Fruit fly (Drosophila melanogaster): ENCODE measurements around the gene Ance.

Gene Ance

dm6 chr2L:13881939-13882338, 23.5 kb upstream of the Ance start (continued):
- TF ChIP-seq sna (GFP tag; IDR thresholded peaks at IDR 0.05; ENCODE audit: partially characterized antibody) (no peak), Xrp1 (GFP tag; IDR thresholded peaks at IDR 0.05) (no peak), tll (GFP tag; optimal IDR thresholded peaks at IDR 0.05) (no peak), CG33213 (GFP tag; optimal IDR thresholded peaks at IDR 0.05) (no peak), CG8359 (GFP tag; optimal IDR thresholded peaks at IDR 0.05; ENCODE audit: borderline replicate concordance) (no peak), CG12391 (tag; optimal IDR thresholded peaks at IDR 0.05) (no peak), bigmax (GFP tag; optimal IDR thresholded peaks at IDR 0.05) (no peak), sim (GFP tag; IDR thresholded peaks at IDR 0.05) (no peak), ham (GFP tag; IDR thresholded peaks at IDR 0.05) (no peak), zfh1 (GFP tag; IDR thresholded peaks at IDR 0.05) (no peak), crc (GFP tag; optimal IDR thresholded peaks at IDR 0.05) (peak; percentile 3), CG9215 (GFP tag; IDR thresholded peaks at IDR 0.05) (no peak), CG4854 (GFP tag; optimal IDR thresholded peaks at IDR 0.05) (no peak), trh (GFP tag; optimal IDR thresholded peaks at IDR 0.05) (no peak), bcd (GFP tag; optimal IDR thresholded peaks at IDR 0.05) (peak; percentile 8), gro (GFP tag; optimal IDR thresholded peaks at IDR 0.05) (peak; percentile 55), pan (optimal IDR thresholded peaks at IDR 0.05) (no peak), pan (GFP tag; optimal IDR thresholded peaks at IDR 0.05 in 1 of 2, IDR thresholded peaks at IDR 0.05 in 1 of 2) (no peak), CG5245 (GFP tag; optimal IDR thresholded peaks at IDR 0.05) (no peak), CG31441 (GFP tag; IDR thresholded peaks at IDR 0.05) (no peak), ab (GFP tag; optimal IDR thresholded peaks at IDR 0.05) (no peak), lilli (GFP tag; optimal IDR thresholded peaks at IDR 0.05) (peak; percentile 22), CG17912 (GFP tag; optimal IDR thresholded peaks at IDR 0.05) (no peak), ci (GFP tag; IDR thresholded peaks at IDR 0.05) (no peak), Meics (GFP tag; optimal IDR thresholded peaks at IDR 0.05) (peak; percentile 61), kah (GFP tag; optimal IDR thresholded peaks at IDR 0.05) (no peak), CG9437 (GFP tag; optimal IDR thresholded peaks at IDR 0.05) (no peak), so (GFP tag; IDR thresholded peaks at IDR 0.05) (no peak), ase (GFP tag; IDR thresholded peaks at IDR 0.05) (no peak), wek (GFP tag; optimal IDR thresholded peaks at IDR 0.05) (no peak), CG2889 (GFP tag; IDR thresholded peaks at IDR 0.05) (no peak), CG1647 (GFP tag; optimal IDR thresholded peaks at IDR 0.05) (no peak), Hey (tag; optimal IDR thresholded peaks at IDR 0.05) (no peak), lmd (GFP tag; IDR thresholded peaks at IDR 0.05) (no peak), CG8478 (optimal IDR thresholded peaks at IDR 0.05) (no peak), cas (GFP tag; IDR thresholded peaks at IDR 0.05) (no peak), mld (GFP tag; IDR thresholded peaks at IDR 0.05; ENCODE audit: partially characterized antibody) (no peak), chn (GFP tag; optimal IDR thresholded peaks at IDR 0.05) (no peak), CG14050 (GFP tag; IDR thresholded peaks at IDR 0.05) (no peak), Ravus (GFP tag; IDR thresholded peaks at IDR 0.05) (no peak), rib (GFP tag; IDR thresholded peaks at IDR 0.05) (no peak; the same call in 1 of the 2 replicates), Blimp-1 (GFP tag; optimal IDR thresholded peaks at IDR 0.05) (no peak), bsh (GFP tag; optimal IDR thresholded peaks at IDR 0.05) (no peak), Neu2 (GFP tag; optimal IDR thresholded peaks at IDR 0.05; ENCODE audit: borderline replicate concordance) (no peak), psq (GFP tag; optimal IDR thresholded peaks at IDR 0.05) (no peak), CG3838 (GFP tag; optimal IDR thresholded peaks at IDR 0.05) (no peak), peb (GFP tag; IDR thresholded peaks at IDR 0.05) (no peak), CG2129 (GFP tag; IDR thresholded peaks at IDR 0.05; ENCODE audit: partially characterized antibody) (no peak), CG4820 (GFP tag; optimal IDR thresholded peaks at IDR 0.05) (no peak), stwl (tag; optimal IDR thresholded peaks at IDR 0.05) (no peak), Vsx1 (GFP tag; optimal IDR thresholded peaks at IDR 0.05) (no peak), sd (tag; optimal IDR thresholded peaks at IDR 0.05) (peak; percentile 61), jing (GFP tag; optimal IDR thresholded peaks at IDR 0.05) (no peak)

All from whole organism, embryonic.